Worm (Caenorhabditis elegans): Measurements from ENCODE around the gene irld-6.

irld-6 gene

DNA sequence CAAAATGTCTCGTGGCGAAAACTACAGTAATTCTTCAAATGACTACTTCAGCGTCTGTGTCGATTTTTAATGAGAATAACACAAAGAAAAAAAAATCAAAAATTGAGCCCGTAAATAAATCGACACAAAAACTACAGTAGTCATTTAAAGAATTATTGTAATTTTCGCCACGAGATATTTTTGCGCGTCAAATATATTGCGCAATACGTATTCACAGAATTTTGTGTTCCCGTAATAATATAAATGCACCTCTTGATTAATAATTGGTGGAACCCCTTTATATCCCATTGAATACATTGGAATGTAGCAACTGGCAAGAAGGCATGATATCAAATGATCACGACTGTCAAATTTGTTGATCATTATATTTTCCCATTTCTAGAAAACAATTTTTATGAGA, 12.3 kb upstream of the irld-6 start:
- TF ChIP-seq zag-1 (tag; optimal IDR thresholded peaks at IDR 0.05) (no peak), ceh-82 (tag; optimal IDR thresholded peaks at IDR 0.05) (no peak), snpc-4 (tag; optimal IDR thresholded peaks at IDR 0.05) (no peak), ztf-11 (tag; optimal IDR thresholded peaks at IDR 0.05) (no peak), elt-2 (tag; optimal IDR thresholded peaks at IDR 0.05) (no peak), sea-2 (GFP tag; optimal IDR thresholded peaks at IDR 0.05) (no peak), ztf-4 (tag; optimal IDR thresholded peaks at IDR 0.05) (no peak), lsy-12 (tag; optimal IDR thresholded peaks at IDR 0.05) (no peak), nhr-11 (tag; optimal IDR thresholded peaks at IDR 0.05) (no peak), ama-1 (optimal IDR thresholded peaks at IDR 0.05) (no peak), fkh-2 (tag; optimal IDR thresholded peaks at IDR 0.05) (no peak), jun-1 (tag; optimal IDR thresholded peaks at IDR 0.05) (no peak), R02D3.7 (tag; optimal IDR thresholded peaks at IDR 0.05) (no peak), pha-4 (tag; optimal IDR thresholded peaks at IDR 0.05) (no peak), eor-1 (tag; optimal IDR thresholded peaks at IDR 0.05) (no peak), mdl-1 (tag; optimal IDR thresholded peaks at IDR 0.05) (no peak), nhr-23 (tag; optimal IDR thresholded peaks at IDR 0.05) (no peak), skn-1 (tag; optimal IDR thresholded peaks at IDR 0.05) (no peak)

DNA sequence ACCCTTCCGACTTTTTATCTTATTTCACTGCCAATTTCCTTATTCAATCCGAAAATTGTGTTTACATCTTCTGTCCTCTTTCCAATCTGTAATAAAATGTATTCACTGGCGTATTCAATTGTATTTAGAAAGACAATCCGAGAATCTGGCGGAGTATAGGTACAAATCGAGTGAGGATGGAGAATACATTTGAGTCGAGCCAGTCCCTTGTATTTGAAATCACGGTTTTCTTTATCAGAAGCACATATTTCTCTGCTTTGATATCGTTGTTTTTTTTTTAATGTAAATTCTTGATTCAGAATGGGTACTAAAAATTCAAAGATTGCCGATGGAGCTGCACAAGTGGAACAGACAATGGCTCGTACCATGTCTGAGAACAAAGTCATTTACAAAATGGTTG, 7.5 kb upstream of the irld-6 start, which contains the start of gene ocr-1:
Gene ocr-1, plus strand, starts transcription at position 301 of the 400 bp plus-strand sequence.
- no peak for TF ChIP-seq nhr-12 (tag; optimal IDR thresholded peaks at IDR 0.05)

DNA sequence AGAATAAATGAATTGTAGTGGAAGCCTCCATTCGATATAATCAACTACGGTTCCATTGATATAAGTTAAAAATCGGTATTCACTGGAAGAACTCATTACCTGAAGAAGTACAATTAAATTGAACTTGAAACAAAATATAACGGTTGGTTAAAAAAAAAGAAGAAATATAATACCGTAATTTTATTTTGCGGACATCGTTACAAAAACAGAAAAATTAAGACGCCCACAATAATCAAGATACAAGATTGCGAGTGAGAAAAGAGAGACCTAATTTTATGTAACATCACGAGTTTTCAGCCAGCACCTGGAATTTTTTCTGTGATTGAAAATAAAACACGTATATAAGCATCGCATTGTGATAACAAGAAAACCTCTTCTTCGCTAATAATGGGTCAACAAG, 6.1 kb upstream of the irld-6 start, which contains the start of gene sre-6:
Gene sre-6, minus strand, starts transcription at position 101 of the 400 bp plus-strand sequence.
- no peak for TF ChIP-seq nhr-237 (tag; optimal IDR thresholded peaks at IDR 0.05)
- TF ChIP-seq tbx-2 (tag; optimal IDR thresholded peaks at IDR 0.05) = no peak
- TF ChIP-seq nhr-23 (tag; optimal IDR thresholded peaks at IDR 0.05) = no peak

DNA sequence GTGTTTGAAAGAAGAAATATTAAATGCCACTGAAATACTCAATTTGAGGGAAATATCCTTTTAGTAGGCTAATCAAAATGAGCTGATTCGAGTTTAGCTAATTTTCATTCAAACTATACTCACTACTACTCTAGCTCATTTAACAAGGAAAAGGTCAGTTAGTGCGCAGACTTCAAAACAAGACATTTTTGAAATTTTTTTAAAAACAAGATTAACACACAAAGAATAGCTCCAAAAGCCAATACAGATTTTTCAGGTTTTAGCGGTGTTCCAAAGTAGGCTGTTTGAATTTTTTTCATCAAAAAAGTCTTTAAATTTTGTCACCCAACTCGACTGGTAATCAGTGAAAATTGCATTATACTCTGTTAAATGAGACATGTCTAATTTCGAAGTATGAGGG, 4.2 kb upstream of the irld-6 start:
- TF ChIP-seq ceh-28 (tag; optimal IDR thresholded peaks at IDR 0.05) (no peak), fkh-2 (tag; optimal IDR thresholded peaks at IDR 0.05) (no peak), egl-5 (tag; optimal IDR thresholded peaks at IDR 0.05) (no peak), ceh-16 (tag; optimal IDR thresholded peaks at IDR 0.05) (no peak), nhr-11 (tag; optimal IDR thresholded peaks at IDR 0.05) (no peak), nfya-1 (tag; optimal IDR thresholded peaks at IDR 0.05; ENCODE audit: insufficient read depth) (no peak), tbx-2 (tag; optimal IDR thresholded peaks at IDR 0.05) (no peak), elt-3 (tag; optimal IDR thresholded peaks at IDR 0.05) (no peak), nhr-23 (tag; optimal IDR thresholded peaks at IDR 0.05) (no peak), skn-1 (tag; optimal IDR thresholded peaks at IDR 0.05) (no peak), sea-2 (GFP tag; optimal IDR thresholded peaks at IDR 0.05) (no peak), egl-27 (tag; optimal IDR thresholded peaks at IDR 0.05) (no peak), nhr-43 (tag; optimal IDR thresholded peaks at IDR 0.05; ENCODE audit: poor library complexity, severe bottlenecking) (no peak), nhr-12 (tag; optimal IDR thresholded peaks at IDR 0.05) (no peak), ama-1 (optimal IDR thresholded peaks at IDR 0.05) (no peak)

DNA sequence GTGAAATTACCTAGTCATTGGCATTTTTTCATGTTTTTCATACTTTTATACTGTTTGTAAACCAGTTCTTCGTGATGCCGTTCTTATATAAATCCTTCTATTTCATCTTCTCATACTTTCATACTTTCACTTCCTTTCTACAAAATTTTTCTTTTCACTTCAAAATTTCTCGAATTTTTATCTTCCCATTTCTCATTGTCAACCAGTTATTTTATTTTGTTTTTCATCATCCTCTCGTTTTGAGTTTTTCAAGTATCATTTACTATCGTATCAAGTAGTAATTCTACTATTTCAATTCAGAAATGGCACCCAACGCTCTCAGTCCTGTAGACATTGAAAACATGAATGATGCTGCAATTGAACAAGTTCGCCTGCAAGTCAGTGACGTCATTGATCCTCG, 2.1 kb upstream of the irld-6 start, which contains the start of gene F28H7.8:
Gene F28H7.8, plus strand, starts transcription at position 301 of the 400 bp plus-strand sequence.
- TF ChIP-seq pha-4 (tag; optimal IDR thresholded peaks at IDR 0.05) (no peak), ZK546.5 (tag; optimal IDR thresholded peaks at IDR 0.05) (no peak), skn-1 (tag; optimal IDR thresholded peaks at IDR 0.05) (no peak), tbx-2 (tag; optimal IDR thresholded peaks at IDR 0.05) (no peak), nhr-237 (tag; optimal IDR thresholded peaks at IDR 0.05) (no peak), daf-12 (tag; optimal IDR thresholded peaks at IDR 0.05) (no peak), nhr-25 (tag; optimal IDR thresholded peaks at IDR 0.05) (no peak), ztf-4 (tag; optimal IDR thresholded peaks at IDR 0.05) (no peak), elt-1 (tag; optimal IDR thresholded peaks at IDR 0.05) (no peak), mml-1 (tag; optimal IDR thresholded peaks at IDR 0.05) (no peak), jun-1 (tag; optimal IDR thresholded peaks at IDR 0.05) (no peak), unc-62 (GFP tag; optimal IDR thresholded peaks at IDR 0.05) (no peak), ama-1 (optimal IDR thresholded peaks at IDR 0.05) (no peak), hmg-11 (tag; optimal IDR thresholded peaks at IDR 0.05) (no peak), nhr-76 (tag; optimal IDR thresholded peaks at IDR 0.05) (no peak), nhr-12 (tag; optimal IDR thresholded peaks at IDR 0.05) (no peak), elt-2 (tag; optimal IDR thresholded peaks at IDR 0.05) (no peak), fos-1 (tag; optimal IDR thresholded peaks at IDR 0.05) (no peak), egl-27 (tag; optimal IDR thresholded peaks at IDR 0.05) (no peak), lin-15B (tag; optimal IDR thresholded peaks at IDR 0.05) (no peak)

Measured in whole organism, L3 larva.